Fruit fly (Drosophila melanogaster) whole organism, embryonic: ENCODE data around the gene goe.

Experiments
- Aef1 ChIP-seq: fragments of 200-800 bp; sonication (Bioruptor generic); IDR thresholded peaks from 3 replicates; pipeline ENCODE4 v1.3.6; 2022; ENCODE audit warnings: missing biosample characterization, missing genetic modification characterization
- Blimp-1 ChIP-seq: fragments of 200-800 bp; sonication (Bioruptor generic); optimal IDR thresholded peaks from 3 replicates; lab custom pipeline; 2018; ENCODE audit warnings: missing biosample characterization, missing genetic modification characterization, mild to moderate bottlenecking, moderate library complexity, missing genetic modification reagents
- CG10147 ChIP-seq: fragments of 200-800 bp; sonication (Bioruptor generic); optimal IDR thresholded peaks from 2 replicates; lab custom pipeline; 2019; ENCODE audit warnings: missing biosample characterization, mild to moderate bottlenecking, missing genetic modification characterization, moderate library complexity
- CG10321 ChIP-seq: fragments of 200-800 bp; sonication (Bioruptor generic); IDR thresholded peaks from 2 replicates; pipeline ENCODE4 v1.3.6; 2022; ENCODE audit warnings: missing biosample characterization, missing genetic modification characterization
- CG11093 ChIP-seq: fragments of 200-800 bp; sonication (Bioruptor generic); IDR thresholded peaks from 3 replicates; pipeline ENCODE4 v1.3.6; 2022; ENCODE audit warnings: missing biosample characterization, missing genetic modification characterization
- CG11398 ChIP-seq: fragments of 200-800 bp; sonication (Bioruptor generic); optimal IDR thresholded peaks from 2 replicates; lab custom pipeline; 2016; ENCODE audit warnings: missing biosample characterization, missing genetic modification characterization
- CG12071 ChIP-seq: fragments of 200-800 bp; sonication (Bioruptor generic); optimal IDR thresholded peaks from 3 replicates; lab custom pipeline; 2018; ENCODE audit warnings: missing biosample characterization, mild to moderate bottlenecking, missing genetic modification characterization
- CG1233 ChIP-seq: fragments of 200-800 bp; sonication (Bioruptor generic); optimal IDR thresholded peaks from 4 replicates; lab custom pipeline; 2018; ENCODE audit warnings: missing biosample characterization, mild to moderate bottlenecking, missing genetic modification characterization
- CG14014 ChIP-seq: fragments of 200-800 bp; sonication (Bioruptor generic); IDR thresholded peaks from 2 replicates; pipeline ENCODE4 v1.3.6; 2022; ENCODE audit warnings: missing biosample characterization, missing genetic modification characterization
- CG14050 ChIP-seq: fragments of 200-800 bp; sonication (Bioruptor generic); IDR thresholded peaks from 3 replicates; pipeline ENCODE4 v1.3.6; 2022; ENCODE audit warnings: missing biosample characterization, missing genetic modification characterization
- CG14710 ChIP-seq: fragments of 200-800 bp; sonication (Bioruptor generic); optimal IDR thresholded peaks from 3 replicates; lab custom pipeline; 2019; ENCODE audit warnings: missing biosample characterization, mild to moderate bottlenecking, missing genetic modification characterization, moderate library complexity
- CG17802 ChIP-seq: fragments of 200-800 bp; sonication (Bioruptor generic); optimal IDR thresholded peaks from 2 replicates; lab custom pipeline; 2018; ENCODE audit warnings: missing biosample characterization, mild to moderate bottlenecking, missing genetic modification characterization, moderate library complexity
- CG2712 ChIP-seq: fragments of 200-800 bp; optimal IDR thresholded peaks from 3 replicates; lab custom pipeline; 2019; ENCODE audit warnings: missing biosample characterization, mild to moderate bottlenecking, missing genetic modification characterization, moderate library complexity
- CG4282 ChIP-seq: fragments of 200-800 bp; sonication (Bioruptor generic); optimal IDR thresholded peaks from 2 replicates; lab custom pipeline; 2016; ENCODE audit warnings: missing biosample characterization, missing genetic modification characterization
- CG6272 ChIP-seq: fragments of 200-800 bp; sonication (Bioruptor generic); IDR thresholded peaks from 2 replicates; pipeline ENCODE4 v1.3.6; 2022; ENCODE audit warnings: missing biosample characterization, missing genetic modification characterization
- CG7271 ChIP-seq: fragments of 200-800 bp; sonication (Bioruptor generic); optimal IDR thresholded peaks from 2 replicates; lab custom pipeline; 2018; ENCODE audit warnings: missing biosample characterization, mild to moderate bottlenecking, missing genetic modification characterization, moderate library complexity
- CHES-1-like ChIP-seq: fragments of 200-800 bp; sonication (Bioruptor generic); optimal IDR thresholded peaks from 2 replicates; lab custom pipeline; 2016; ENCODE audit warnings: missing biosample characterization, missing genetic modification characterization
- Camta ChIP-seq: fragments of 200-800 bp; sonication (Bioruptor generic); optimal IDR thresholded peaks from 2 replicates; lab custom pipeline; 2016; ENCODE audit warnings: missing biosample characterization, missing genetic modification characterization
- D19A ChIP-seq: fragments of 200-800 bp; optimal IDR thresholded peaks from 3 replicates; lab custom pipeline; 2019; ENCODE audit warnings: missing biosample characterization, mild to moderate bottlenecking, missing genetic modification characterization, moderate library complexity
- Dad ChIP-seq: fragments of 200-800 bp; sonication (Bioruptor generic); optimal IDR thresholded peaks from 3 replicates; lab custom pipeline; 2016; ENCODE audit warnings: missing biosample characterization, missing genetic modification characterization
- Dref ChIP-seq: fragments of 200-800 bp; sonication (Bioruptor generic); IDR thresholded peaks from 2 replicates; pipeline ENCODE4 v1.3.6; 2022; ENCODE audit warnings: missing biosample characterization, missing genetic modification characterization
- E2f2 ChIP-seq: fragments of 200-800 bp; sonication (Bioruptor generic); IDR thresholded peaks from 2 replicates; pipeline ENCODE4 v1.3.6; 2022; ENCODE audit warnings: missing biosample characterization, missing genetic modification characterization
- Med ChIP-seq: fragments of 200-800 bp; sonication (Bioruptor generic); peaks from one replicate; lab custom pipeline; 2016; ENCODE audit warnings: missing biosample characterization, missing genetic modification characterization, mild to moderate bottlenecking, inconsistent platforms, moderate library complexity
- TFAM ChIP-seq: fragments of 200-800 bp; sonication (Bioruptor generic); optimal IDR thresholded peaks from 2 replicates; lab custom pipeline; 2017; ENCODE audit warnings: missing biosample characterization, missing genetic modification characterization, inconsistent platforms
- Tbp ChIP-seq: fragments of >200 bp; optimal IDR thresholded peaks from 2 replicates; lab custom pipeline; 2018; ENCODE audit warnings: missing biosample characterization, missing genetic modification characterization
- bsh ChIP-seq, 2 experiments: fragments of 200-800 bp; sonication (Bioruptor generic); optimal IDR thresholded peaks; 2 replicates each; lab custom pipeline; 2017 to 2018; ENCODE audit warnings: mild to moderate bottlenecking in 2 of 2, missing biosample characterization in 2 of 2, missing genetic modification characterization in 2 of 2, moderate library complexity in 1 of 2
- fd64A ChIP-seq: fragments of 200-800 bp; sonication (Bioruptor generic); optimal IDR thresholded peaks from 3 replicates; lab custom pipeline; 2018; ENCODE audit warnings: missing biosample characterization, mild to moderate bottlenecking, missing genetic modification characterization
- fd96Cb ChIP-seq: fragments of 200-800 bp; sonication (Bioruptor generic); optimal IDR thresholded peaks from 2 replicates; lab custom pipeline; 2018; ENCODE audit warnings: missing biosample characterization, mild to moderate bottlenecking, missing genetic modification characterization, moderate library complexity
- gem ChIP-seq: fragments of 200-800 bp; sonication (Bioruptor generic); optimal IDR thresholded peaks from 2 replicates; lab custom pipeline; 2019; ENCODE audit warnings: missing biosample characterization, mild to moderate bottlenecking, missing genetic modification characterization, moderate library complexity
- grn ChIP-seq: fragments of 200-800 bp; sonication (Bioruptor generic); optimal IDR thresholded peaks from 3 replicates; lab custom pipeline; 2017; ENCODE audit warnings: missing biosample characterization, missing genetic modification characterization
- lmd ChIP-seq: fragments of 200-800 bp; sonication (Bioruptor generic); IDR thresholded peaks from 2 replicates; pipeline ENCODE4 v1.3.6; 2022; ENCODE audit warnings: missing biosample characterization, missing genetic modification characterization
- nmo ChIP-seq: fragments of 200-800 bp; sonication (Bioruptor generic); optimal IDR thresholded peaks from 2 replicates; lab custom pipeline; 2018; ENCODE audit warnings: missing biosample characterization, mild to moderate bottlenecking, missing genetic modification characterization, moderate library complexity
- pfk ChIP-seq: fragments of 200-800 bp; sonication (Bioruptor generic); optimal IDR thresholded peaks from 2 replicates; lab custom pipeline; 2018; ENCODE audit warnings: missing biosample characterization, mild to moderate bottlenecking, missing genetic modification characterization, moderate library complexity
- phol ChIP-seq: fragments of 200-800 bp; sonication (Bioruptor generic); optimal IDR thresholded peaks from 3 replicates; lab custom pipeline; 2018; ENCODE audit warnings: missing biosample characterization, mild to moderate bottlenecking, missing genetic modification characterization, moderate library complexity
- pros ChIP-seq: fragments of 200-800 bp; sonication (Bioruptor generic); optimal IDR thresholded peaks from 3 replicates; lab custom pipeline; 2019; ENCODE audit warnings: missing biosample characterization, mild to moderate bottlenecking, missing genetic modification characterization, moderate library complexity
- sens ChIP-seq: fragments of 200-800 bp; sonication (Bioruptor generic); peaks from one replicate; lab custom pipeline; 2016; ENCODE audit warnings: missing biosample characterization, missing genetic modification characterization
- so ChIP-seq: fragments of 200-800 bp; sonication (Bioruptor generic); IDR thresholded peaks from 3 replicates; pipeline ENCODE4 v1.3.6; 2022; ENCODE audit warnings: missing biosample characterization, missing genetic modification characterization
- sr ChIP-seq: fragments of 200-800 bp; sonication (Bioruptor generic); IDR thresholded peaks from 3 replicates; pipeline ENCODE4 v1.3.6; 2022; ENCODE audit warnings: missing biosample characterization, missing genetic modification characterization
- z ChIP-seq: fragments of 200-800 bp; sonication (Bioruptor generic); IDR thresholded peaks from 3 replicates; pipeline ENCODE4 v1.3.6; 2022; ENCODE audit warnings: missing biosample characterization, missing genetic modification characterization
- zen2 ChIP-seq: fragments of 200-800 bp; sonication (Bioruptor generic); IDR thresholded peaks from 3 replicates; pipeline ENCODE4 v1.3.6; 2022; ENCODE audit warnings: missing biosample characterization, missing genetic modification characterization; ENCODE audit not compliant: partially characterized antibody

The goe gene

dm6 chrX:16690499-16690898 is 61.2 kb downstream of the goe start (continued):
- no peak for TF ChIP-seq CG10321 (GFP tag; lab: Robert Waterston, UW)

DNA sequence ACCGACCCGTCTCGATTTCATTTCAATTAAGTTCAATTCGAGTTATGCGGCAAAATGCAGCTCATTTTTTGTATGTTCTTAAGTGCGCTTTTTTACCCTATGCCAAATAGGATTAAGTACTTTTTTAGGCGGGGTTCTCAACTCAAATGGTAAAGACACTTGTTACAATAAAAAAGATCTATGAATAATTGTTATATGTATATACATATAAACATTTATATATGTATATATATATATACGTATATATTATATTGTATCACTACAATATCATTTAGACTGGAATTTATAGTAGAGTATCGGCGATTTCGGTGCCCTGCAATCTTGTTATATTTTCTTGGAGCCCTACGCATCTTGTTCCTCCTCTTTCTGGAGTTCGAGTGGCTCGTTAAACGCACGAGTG is 61.7 kb downstream of the goe start:
- TF ChIP-seq bsh (GFP tag; optimal IDR thresholded peaks at IDR 0.05; lab: Kevin White, UChicago) = peak in 1 of 2 experiments; percentile 55
- peak; percentile 29 for TF ChIP-seq Blimp-1 (GFP tag; lab: Kevin White, UChicago)
- TF ChIP-seq CHES-1-like (GFP tag; lab: Kevin White, UChicago) = no peak
- peak; percentile 15 for TF ChIP-seq nmo (GFP tag; lab: Kevin White, UChicago)
- no peak for TF ChIP-seq Dad (GFP tag; lab: Kevin White, UChicago)
- peak; percentile 29 for TF ChIP-seq gem
- TF ChIP-seq zen2 (GFP tag; lab: Robert Waterston, UW) = no peak
- no peak for TF ChIP-seq lmd
- TF ChIP-seq CG2712 (tag; lab: Kevin White, UChicago) = peak; percentile 34
- TF ChIP-seq D19A (tag; lab: Kevin White, UChicago) = peak; percentile 92
- TF ChIP-seq fd96Cb (tag; lab: Kevin White, UChicago) = peak; percentile 25
- TF ChIP-seq, all 482 proteins: peak for 7

DNA sequence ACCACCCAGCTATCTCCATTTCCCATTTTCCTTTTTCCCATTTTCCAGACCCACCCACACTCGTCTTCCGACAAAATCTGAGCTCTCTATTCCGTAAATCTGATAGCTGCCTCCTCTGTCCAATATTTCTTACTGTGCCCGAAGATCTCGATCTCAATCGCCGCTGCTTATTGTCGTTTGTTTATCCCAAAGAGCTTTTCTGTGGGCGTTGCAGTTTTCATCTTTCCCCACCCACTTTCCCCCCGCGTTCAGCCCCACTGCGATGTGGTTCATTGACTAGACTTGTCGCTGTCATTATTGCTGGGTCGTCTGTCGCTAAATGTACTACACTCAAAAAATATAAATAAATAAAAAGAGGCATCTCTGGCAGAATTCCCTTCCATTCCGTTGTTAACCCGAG is 62.4 kb downstream of the goe start:
- TF ChIP-seq CG14014 (GFP tag; lab: Robert Waterston, UW) = no peak
- TF ChIP-seq sr = peak; percentile 90
- TF ChIP-seq grn (GFP tag; lab: Kevin White, UChicago) = peak; percentile 34
- TF ChIP-seq CG17802 = no peak

dm6 chrX:16688106-16688459 is 63.6 kb downstream of the goe start:
- TF ChIP-seq sens (GFP tag; lab: Kevin White, UChicago) (no peak), phol (no peak), pros (GFP tag; lab: Kevin White, UChicago) (peak; percentile 74), CG1233 (no peak), Aef1 (GFP tag; lab: Robert Waterston, UW) (no peak), Dref (GFP tag; lab: Robert Waterston, UW) (0 out of 2 replicates have a peak, but pooled peaks have one; percentile 31), CG7271 (no peak), TFAM (GFP tag; lab: Kevin White, UChicago) (no peak), CG6272 (GFP tag; lab: Robert Waterston, UW) (no peak), pfk (GFP tag; lab: Kevin White, UChicago) (no peak), Camta (GFP tag; lab: Kevin White, UChicago) (no peak), E2f2 (GFP tag; lab: Robert Waterston, UW) (0 out of 2 replicates have a peak, but pooled peaks have one; percentile 9), CG11398 (no peak), CG14710 (tag; lab: Kevin White, UChicago) (peak; percentile 32), so (GFP tag; lab: Robert Waterston, UW) (no peak), CG10147 (GFP tag; lab: Kevin White, UChicago) (no peak), CG11093 (GFP tag; lab: Robert Waterston, UW) (no peak), z (peak; percentile 60; the same call in 2 of the 3 replicates), CG14050 (GFP tag; lab: Robert Waterston, UW) (no peak), Med (GFP tag; lab: Kevin White, UChicago) (peak; percentile 31), CG12071 (GFP tag; lab: Kevin White, UChicago) (no peak), Tbp (no peak), fd64A (GFP tag; lab: Kevin White, UChicago) (no peak), CG4282 (GFP tag; lab: Kevin White, UChicago) (no peak)
